Worm (Caenorhabditis elegans) whole organism, young adult: Measurements from ENCODE around the gene C18E9.9.
A peak's percentile ranks its signal among the peaks of the same experiment; 100 is the strongest.

ENCODE experiments used
- F10E7.11 ChIP-seq: sonication (generic microtip); optimal IDR thresholded peaks from 2 replicates; lab custom pipeline; 2017; ENCODE audit warnings: mild to moderate bottlenecking, missing genetic modification characterization, moderate library complexity, missing compliant biosample characterization
- F22D6.2 ChIP-seq: sonication (generic microtip); optimal IDR thresholded peaks from 2 replicates; lab custom pipeline; 2016; ENCODE audit warnings: mild to moderate bottlenecking, missing genetic modification characterization, missing compliant biosample characterization
- F39B2.1 ChIP-seq: fragments of 200-800 bp; sonication (Bioruptor generic); IDR thresholded peaks from 2 replicates; pipeline ENCODE4 v1.3.6; 2022; ENCODE audit warnings: missing genetic modification reagents, missing genetic modification characterization, missing compliant biosample characterization
- F52B5.7 ChIP-seq: sonication (generic microtip); optimal IDR thresholded peaks from 2 replicates; lab custom pipeline; 2016; ENCODE audit warnings: mild to moderate bottlenecking, missing genetic modification characterization, missing compliant biosample characterization
- F55B11.4 ChIP-seq: sonication (generic microtip); optimal IDR thresholded peaks from 2 replicates; lab custom pipeline; 2016; ENCODE audit warnings: missing compliant biosample characterization, missing genetic modification characterization, borderline replicate concordance; ENCODE audit not compliant: insufficient read depth
- F57C9.4 ChIP-seq: sonication (generic microtip); optimal IDR thresholded peaks from 2 replicates; lab custom pipeline; 2017; ENCODE audit warnings: mild to moderate bottlenecking, missing genetic modification characterization, missing compliant biosample characterization
- Y53G8AR.9 ChIP-seq: fragments of 200-800 bp; sonication (Bioruptor generic); conservative IDR thresholded peaks from 2 replicates; pipeline ENCODE4 v1.3.6; 2022; ENCODE audit warnings: missing genetic modification reagents, missing genetic modification characterization, missing compliant biosample characterization
- Y56A3A.18 ChIP-seq: fragments of 200-800 bp; sonication (Bioruptor generic); IDR thresholded peaks from 2 replicates; pipeline ENCODE4 v1.3.6; 2022; ENCODE audit warnings: missing genetic modification reagents, missing genetic modification characterization, missing compliant biosample characterization
- Y95B8A.8 ChIP-seq: fragments of 200-800 bp; sonication (Bioruptor generic); IDR thresholded peaks from 2 replicates; pipeline ENCODE4 v1.3.6; 2022; ENCODE audit warnings: missing genetic modification reagents, missing genetic modification characterization, missing compliant biosample characterization
- akir-1 ChIP-seq: fragments of 200-800 bp; sonication (Bioruptor generic); optimal IDR thresholded peaks from 2 replicates; lab custom pipeline; 2018; ENCODE audit warnings: mild to moderate bottlenecking, missing genetic modification characterization, moderate library complexity, missing compliant biosample characterization
- ama-1 ChIP-seq, 3 experiments: fragments of 150-350 bp in 1 of 3; sonication (generic microtip) in 2 of 3; optimal IDR thresholded peaks; 2 replicates each; lab custom pipeline; 2014 to 2018; ENCODE audit warnings: missing biosample characterization in 2 of 3, missing genetic modification characterization in 2 of 3, missing genetic modification reagents in 2 of 3
- attf-3 ChIP-seq: fragments of 200-800 bp; sonication (Bioruptor generic); conservative IDR thresholded peaks from 2 replicates; pipeline ENCODE4 v1.3.6; 2022; ENCODE audit warnings: missing genetic modification reagents, missing genetic modification characterization, missing compliant biosample characterization
- bed-1 ChIP-seq: fragments of 200-800 bp; sonication (Bioruptor generic); IDR thresholded peaks from 2 replicates; pipeline ENCODE4 v1.3.6; 2022; ENCODE audit warnings: missing genetic modification reagents, missing genetic modification characterization, missing compliant biosample characterization
- ceh-40 ChIP-seq: fragments of 200-800 bp; sonication (Bioruptor generic); IDR thresholded peaks from 2 replicates; pipeline ENCODE4 v1.3.6; 2022; ENCODE audit warnings: missing genetic modification characterization, missing compliant biosample characterization
- ceh-58 ChIP-seq: fragments of 200-800 bp; sonication (Bioruptor generic); IDR thresholded peaks from 2 replicates; pipeline ENCODE4 v1.3.6; 2022; ENCODE audit warnings: missing genetic modification characterization, missing compliant biosample characterization
- ceh-79 ChIP-seq: sonication (generic microtip); optimal IDR thresholded peaks from 2 replicates; lab custom pipeline; 2017; ENCODE audit warnings: mild to moderate bottlenecking, missing genetic modification characterization, missing compliant biosample characterization
- dox-1 ChIP-seq: fragments of 200-800 bp; sonication (Bioruptor generic); IDR thresholded peaks from 2 replicates; pipeline ENCODE4 v1.3.6; 2022; ENCODE audit warnings: missing genetic modification reagents, missing genetic modification characterization, missing compliant biosample characterization
- dpff-1 ChIP-seq: sonication (generic microtip); optimal IDR thresholded peaks from 2 replicates; lab custom pipeline; 2017; ENCODE audit warnings: mild to moderate bottlenecking, missing genetic modification characterization, missing compliant biosample characterization
- dpl-1 ChIP-seq: fragments of 150-350 bp; optimal IDR thresholded peaks from 2 replicates; lab custom pipeline; 2014; ENCODE audit warnings: missing biosample characterization, missing genetic modification reagents, missing genetic modification characterization
- ekl-4 ChIP-seq: fragments of 200-800 bp; sonication (Bioruptor generic); IDR thresholded peaks from 2 replicates; pipeline ENCODE4 v1.3.6; 2022; ENCODE audit warnings: missing genetic modification reagents, missing genetic modification characterization, missing compliant biosample characterization
- fkh-3 ChIP-seq: sonication (generic microtip); optimal IDR thresholded peaks from 2 replicates; lab custom pipeline; 2016; ENCODE audit warnings: mild to moderate bottlenecking, missing genetic modification characterization, missing compliant biosample characterization
- hmg-20 ChIP-seq: fragments of 200-800 bp; sonication (Bioruptor generic); IDR thresholded peaks from 2 replicates; pipeline ENCODE4 v1.3.6; 2022; ENCODE audit warnings: missing genetic modification reagents, missing genetic modification characterization, missing compliant biosample characterization
- hrde-1 ChIP-seq: sonication (generic microtip); optimal IDR thresholded peaks from 2 replicates; lab custom pipeline; 2016; ENCODE audit warnings: missing genetic modification characterization, mild to moderate bottlenecking, missing compliant biosample characterization, moderate library complexity, missing genotype, missing genetic modification reagents, borderline replicate concordance
- let-526 ChIP-seq: fragments of 200-800 bp; sonication (Bioruptor generic); IDR thresholded peaks from 2 replicates; pipeline ENCODE4 v1.3.6; 2022; ENCODE audit warnings: missing genetic modification reagents, missing genetic modification characterization, missing compliant biosample characterization
- lin-35 ChIP-seq, 3 experiments: fragments of 150-350 bp in 2 of 3; sonication (generic microtip) in 1 of 3; optimal IDR thresholded peaks; 2 replicates each; lab custom pipeline; 2014 to 2018; ENCODE audit warnings: missing biosample characterization in 3 of 3, missing genetic modification characterization in 3 of 3, missing genetic modification reagents in 3 of 3
- lin-40 ChIP-seq: sonication (generic microtip); optimal IDR thresholded peaks from 2 replicates; lab custom pipeline; 2016; ENCODE audit warnings: missing genetic modification characterization, mild to moderate bottlenecking, missing compliant biosample characterization, missing genotype, missing genetic modification reagents
- mes-4 ChIP-seq: sonication (generic microtip); optimal IDR thresholded peaks from 2 replicates; lab custom pipeline; 2016; ENCODE audit warnings: missing genotype, missing genetic modification characterization, missing compliant biosample characterization
- nfya-1 ChIP-seq: sonication (generic microtip); optimal IDR thresholded peaks from 2 replicates; lab custom pipeline; 2017; ENCODE audit warnings: antibody characterized with exemption, missing compliant biosample characterization, missing genetic modification characterization, borderline replicate concordance; ENCODE audit not compliant: insufficient read depth
- nhr-179 ChIP-seq: sonication (generic microtip); optimal IDR thresholded peaks from 2 replicates; lab custom pipeline; 2016; ENCODE audit warnings: mild to moderate bottlenecking, missing genetic modification characterization, missing compliant biosample characterization
- nhr-80 ChIP-seq: sonication (generic microtip); optimal IDR thresholded peaks from 2 replicates; lab custom pipeline; 2016; ENCODE audit warnings: missing genetic modification characterization, missing compliant biosample characterization
- pbrm-1 ChIP-seq: fragments of 200-800 bp; sonication (Bioruptor generic); IDR thresholded peaks from 2 replicates; pipeline ENCODE4 v1.3.6; 2022; ENCODE audit warnings: missing genetic modification reagents, missing genetic modification characterization, missing compliant biosample characterization
- pha-4 ChIP-seq: fragments of 150-350 bp; sonication (generic microtip); optimal IDR thresholded peaks from 2 replicates; lab custom pipeline; 2014; ENCODE audit warnings: missing biosample characterization, missing genetic modification reagents, missing genetic modification characterization
- rcor-1 ChIP-seq: fragments of 200-800 bp; sonication (Bioruptor generic); IDR thresholded peaks from 2 replicates; pipeline ENCODE4 v1.3.6; 2022; ENCODE audit warnings: missing genetic modification reagents, missing genetic modification characterization, missing compliant biosample characterization
- sea-2 ChIP-seq: fragments of 200-800 bp; sonication (Bioruptor generic); IDR thresholded peaks from 2 replicates; pipeline ENCODE4 v1.3.6; 2022; ENCODE audit warnings: missing genetic modification characterization, missing compliant biosample characterization
- snpc-3.4 ChIP-seq: sonication (generic microtip); optimal IDR thresholded peaks from 2 replicates; lab custom pipeline; 2017; ENCODE audit warnings: missing genetic modification characterization, mild to moderate bottlenecking, missing compliant biosample characterization, antibody characterized with exemption, moderate library complexity, missing genotype, missing genetic modification reagents
- unc-130 ChIP-seq: sonication (generic microtip); optimal IDR thresholded peaks from 2 replicates; lab custom pipeline; 2016; ENCODE audit warnings: missing genetic modification reagents, missing genetic modification characterization, missing compliant biosample characterization
- xnd-1 ChIP-seq: sonication (generic microtip); optimal IDR thresholded peaks from 2 replicates; lab custom pipeline; 2016; ENCODE audit warnings: missing genotype, missing genetic modification reagents, missing genetic modification characterization, missing compliant biosample characterization
- ztf-18 ChIP-seq: sonication (generic microtip); optimal IDR thresholded peaks from 2 replicates; lab custom pipeline; 2016; ENCODE audit warnings: missing genotype, mild to moderate bottlenecking, missing genetic modification characterization, missing compliant biosample characterization
- ztf-22 ChIP-seq: fragments of 200-800 bp; sonication (Bioruptor generic); optimal IDR thresholded peaks from 2 replicates; lab custom pipeline; 2018; ENCODE audit warnings: mild to moderate bottlenecking, missing genetic modification characterization, moderate library complexity, missing compliant biosample characterization
- ztf-25 ChIP-seq: fragments of 200-800 bp; sonication (Bioruptor generic); IDR thresholded peaks from 2 replicates; pipeline ENCODE4 v1.3.6; 2022; ENCODE audit warnings: missing genetic modification reagents, missing genetic modification characterization, missing compliant biosample characterization
- ztf-26 ChIP-seq: sonication (generic microtip); optimal IDR thresholded peaks from 2 replicates; lab custom pipeline; 2017; ENCODE audit warnings: missing genetic modification characterization, missing compliant biosample characterization
- ztf-3 ChIP-seq: fragments of 200-800 bp; sonication (Bioruptor generic); optimal IDR thresholded peaks from 2 replicates; lab custom pipeline; 2018; ENCODE audit warnings: mild to moderate bottlenecking, missing genetic modification characterization, missing compliant biosample characterization

C18E9.9 gene

ce11 chrII:8987962-8988361 is 1.4 kb downstream of the C18E9.9 start, which contains the start of gene C18E9.8:
TSS of gene C18E9.8 (minus strand) at chrII:8988062.
- TF ChIP-seq ceh-58: no peak
- TF ChIP-seq Y53G8AR.9: 0 out of 2 replicates have a peak, but pooled peaks have one; percentile 21

- TF ChIP-seq F39B2.1 (GFP tag; lab: Robert Waterston, UW) (no peak), F55B11.4 (tag; lab: Kevin White, UChicago) (no peak), Y95B8A.8 (GFP tag; lab: Robert Waterston, UW) (no peak), lin-35 (GFP tag; optimal IDR thresholded peaks at IDR 0.05; lab: Kevin White, UChicago) (no peak), lin-40 (tag; lab: Kevin White, UChicago) (no peak), ztf-18 (tag; lab: Kevin White, UChicago) (no peak), ceh-40 (GFP tag; lab: Robert Waterston, UW) (no peak), pha-4 (no peak), F10E7.11 (tag; lab: Kevin White, UChicago) (no peak), xnd-1 (tag; lab: Kevin White, UChicago) (no peak), dox-1 (GFP tag; lab: Robert Waterston, UW) (no peak), F22D6.2 (no peak), dpff-1 (no peak), hmg-20 (no peak), rcor-1 (no peak), mes-4 (no peak), ztf-22 (GFP tag; lab: Kevin White, UChicago) (no peak), ama-1 (optimal IDR thresholded peaks at IDR 0.05; lab: Kevin White, UChicago) (no peak), ama-1 (GFP tag; optimal IDR thresholded peaks at IDR 0.05; lab: Kevin White, UChicago) (no peak), fkh-3 (tag; lab: Kevin White, UChicago) (no peak)
Measured at ce11 chrII:8982683-8983082, 6.7 kb downstream of the C18E9.9 start, which contains the start of gene C18E9.7. TSS of gene C18E9.7 (minus strand) at chrII:8982783.

ce11 chrII:8973516-8974043 is 15.8 kb downstream of the C18E9.9 start, which contains the start of gene tomm-40:
TSS of gene tomm-40 (minus strand) at chrII:8973566.
- no peak for TF ChIP-seq unc-130
- no peak for TF ChIP-seq nfya-1
- peak; percentile 93 for TF ChIP-seq attf-3 (GFP tag; lab: Robert Waterston, UW)
- TF ChIP-seq akir-1 (GFP tag; lab: Kevin White, UChicago): no peak
- TF ChIP-seq ztf-26 (tag; lab: Kevin White, UChicago): no peak
- TF ChIP-seq ztf-3: no peak
- no peak for TF ChIP-seq F55B11.4 (tag; lab: Kevin White, UChicago)

ce11 chrII:8969251-8970183 is 19.8 kb downstream of the C18E9.9 start, which contains the start of the genes szy-20 and C18E9.5:
TSS of gene szy-20 (minus strand) at chrII:8969333.
TSS of gene C18E9.5 (plus strand) at chrII:8969980.
- TF ChIP-seq bed-1 (GFP tag; lab: Robert Waterston, UW) (no peak), pbrm-1 (GFP tag; lab: Robert Waterston, UW) (0 out of 2 replicates have a peak, but pooled peaks have one; percentile 53), snpc-3.4 (tag; lab: Kevin White, UChicago) (peak; percentile 40), ztf-25 (GFP tag; lab: Robert Waterston, UW) (no peak), F52B5.7 (tag; lab: Kevin White, UChicago) (no peak), Y56A3A.18 (GFP tag; lab: Robert Waterston, UW) (no peak), hrde-1 (tag; lab: Kevin White, UChicago) (no peak), sea-2 (GFP tag; lab: Robert Waterston, UW) (no peak), F57C9.4 (no peak), ceh-79 (tag; lab: Kevin White, UChicago) (no peak), let-526 (no peak), nhr-80 (tag; lab: Kevin White, UChicago) (peak; percentile 72), ekl-4 (GFP tag; lab: Robert Waterston, UW) (no peak), nfya-1 (no peak), unc-130 (peak; percentile 15), dpl-1 (peak; percentile 82), nhr-179 (no peak)
